Worm (Caenorhabditis elegans) whole organism, young adult: ENCODE results near the gene gst-29.

Source experiments
- C06A6.2 ChIP-seq: fragments of 200-800 bp; sonication (Bioruptor generic); conservative IDR thresholded peaks from 2 replicates; pipeline ENCODE4 v1.3.6; 2022; ENCODE audit warnings: missing genetic modification characterization, missing compliant biosample characterization
- F33H1.4 ChIP-seq: fragments of 200-800 bp; sonication (Bioruptor generic); IDR thresholded peaks from 2 replicates; pipeline ENCODE4 v1.3.6; 2022; ENCODE audit warnings: missing genetic modification reagents, missing genetic modification characterization, missing compliant biosample characterization
- ZK185.1 ChIP-seq: sonication (generic microtip); optimal IDR thresholded peaks from 2 replicates; lab custom pipeline; 2016; ENCODE audit warnings: mild to moderate bottlenecking, missing genetic modification characterization, missing compliant biosample characterization; ENCODE audit not compliant: poor library complexity, severe bottlenecking
- dox-1 ChIP-seq: fragments of 200-800 bp; sonication (Bioruptor generic); IDR thresholded peaks from 2 replicates; pipeline ENCODE4 v1.3.6; 2022; ENCODE audit warnings: missing genetic modification reagents, missing genetic modification characterization, missing compliant biosample characterization
- ets-4 ChIP-seq: fragments of 200-800 bp; sonication (Bioruptor generic); optimal IDR thresholded peaks from 2 replicates; lab custom pipeline; 2018; ENCODE audit warnings: mild to moderate bottlenecking, missing genetic modification characterization, missing compliant biosample characterization
- lin-26 ChIP-seq: fragments of 200-800 bp; sonication (Bioruptor generic); IDR thresholded peaks from 2 replicates; pipeline ENCODE4 v1.3.6; 2022; ENCODE audit warnings: missing genetic modification reagents, missing genetic modification characterization, missing compliant biosample characterization
- lsy-27 ChIP-seq: sonication (generic microtip); optimal IDR thresholded peaks from 2 replicates; lab custom pipeline; 2017; ENCODE audit warnings: missing genetic modification characterization, mild to moderate bottlenecking, missing compliant biosample characterization, antibody characterized with exemption, missing genotype, borderline replicate concordance; ENCODE audit not compliant: insufficient read depth
- madf-6 ChIP-seq: fragments of 200-800 bp; sonication (Bioruptor generic); IDR thresholded peaks from 2 replicates; pipeline ENCODE4 v1.3.6; 2022; ENCODE audit warnings: missing genetic modification reagents, missing genetic modification characterization, missing compliant biosample characterization
- pha-4 ChIP-seq: fragments of 150-350 bp; sonication (generic microtip); optimal IDR thresholded peaks from 2 replicates; lab custom pipeline; 2014; ENCODE audit warnings: missing biosample characterization, missing genetic modification reagents, missing genetic modification characterization
- snpc-4 ChIP-seq, 5 experiments: fragments of 150-350 bp in 1 of 5; sonication (generic microtip) in 4 of 5; optimal IDR thresholded peaks; 2 replicates each; lab custom pipeline; 2014 to 2018; ENCODE audit warnings: missing genetic modification characterization in 5 of 5, missing biosample characterization in 3 of 5, antibody characterized with exemption in 2 of 5, mild to moderate bottlenecking in 2 of 5, missing compliant biosample characterization in 2 of 5, missing genotype in 2 of 5, moderate library complexity in 2 of 5, missing genetic modification reagents in 1 of 5
- unc-62 ChIP-seq: fragments of 150-350 bp; optimal IDR thresholded peaks from 2 replicates; lab custom pipeline; 2014; ENCODE audit warnings: missing biosample characterization, missing genetic modification reagents, missing genetic modification characterization
- ztf-6 ChIP-seq: fragments of 200-800 bp; sonication (Bioruptor generic); IDR thresholded peaks from 2 replicates; pipeline ENCODE4 v1.3.6; 2022; ENCODE audit warnings: missing genetic modification reagents, missing genetic modification characterization, missing compliant biosample characterization

DNA sequence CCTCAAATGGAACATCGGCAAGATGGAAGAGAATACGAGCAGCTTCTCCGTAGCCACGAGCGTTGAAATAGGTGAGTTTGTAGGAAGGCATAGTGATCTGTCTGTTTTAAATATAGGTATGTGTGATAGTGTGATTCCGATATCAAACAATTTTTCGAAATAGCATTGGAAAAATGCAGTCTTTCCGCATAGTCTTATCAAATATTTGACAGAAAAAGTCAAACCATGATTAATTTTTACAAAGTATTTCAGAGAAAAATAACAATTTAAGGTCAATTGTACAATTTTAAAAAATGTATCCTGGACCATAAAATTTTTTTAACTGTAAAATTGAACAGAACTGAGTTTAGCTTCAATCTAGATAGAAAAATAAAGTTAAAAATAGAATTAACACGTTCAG, 5.2 kb downstream of the gst-29 start, which contains the start of gene gst-26:
- no peak for TF ChIP-seq lsy-27 (tag; lab: Kevin White, UChicago)
- no peak for TF ChIP-seq C06A6.2 (GFP tag; lab: Robert Waterston, UW)
- no peak for TF ChIP-seq unc-62 (GFP tag; lab: Kevin White, UChicago)
- no peak for TF ChIP-seq ets-4 (GFP tag; lab: Kevin White, UChicago)
- TF ChIP-seq dox-1, result no peak
- TF ChIP-seq madf-6 (GFP tag; lab: Robert Waterston, UW), result no peak
- TF ChIP-seq ztf-6 (GFP tag; lab: Robert Waterston, UW), result no peak
- no peak for TF ChIP-seq lin-26 (GFP tag; lab: Robert Waterston, UW)
- no peak for TF ChIP-seq pha-4 (tag; lab: Kevin White, UChicago)
- TF ChIP-seq snpc-4 (GFP tag; optimal IDR thresholded peaks at IDR 0.05; lab: Kevin White, UChicago), result no peak
- TF ChIP-seq snpc-4 (tag; optimal IDR thresholded peaks at IDR 0.05; lab: Kevin White, UChicago), result no peak
- TF ChIP-seq ZK185.1 (tag; lab: Kevin White, UChicago), result no peak
- no peak for TF ChIP-seq F33H1.4 (GFP tag; lab: Robert Waterston, UW)
